Worm (Caenorhabditis elegans) whole organism, L1 larva: ENCODE data around the gene mpz-3.

ENCODE experiments used
- C16A3.4 ChIP-seq: fragments of 150-350 bp; optimal IDR thresholded peaks from 2 replicates; lab custom pipeline; 2014; ENCODE audit warnings: missing biosample characterization, missing genetic modification characterization
- Y116A8C.19 ChIP-seq: sonication (generic microtip); optimal IDR thresholded peaks from 2 replicates; lab custom pipeline; 2016; ENCODE audit warnings: missing compliant biosample characterization, missing genetic modification characterization, borderline replicate concordance
- aha-1 ChIP-seq: fragments of 150-350 bp; optimal IDR thresholded peaks from 2 replicates; lab custom pipeline; 2014; ENCODE audit warnings: missing biosample characterization, missing genetic modification characterization
- aly-2 ChIP-seq: fragments of 150-350 bp; optimal IDR thresholded peaks from 2 replicates; lab custom pipeline; 2014; ENCODE audit warnings: missing biosample characterization, missing genetic modification characterization
- ceh-8 ChIP-seq: fragments of 200-800 bp; sonication (Bioruptor generic); optimal IDR thresholded peaks from 2 replicates; lab custom pipeline; 2018; ENCODE audit warnings: mild to moderate bottlenecking, missing genetic modification characterization, moderate library complexity, missing compliant biosample characterization
- ces-1 ChIP-seq: fragments of 150-350 bp; optimal IDR thresholded peaks from 2 replicates; lab custom pipeline; 2014; ENCODE audit warnings: missing biosample characterization, missing genetic modification reagents, missing genetic modification characterization
- efl-1 ChIP-seq, 4 experiments: fragments of 150-350 bp; optimal IDR thresholded peaks in 3 of 4; peaks in 1 of 4; 1 replicate in 1 of 4; 2 replicates in 3 of 4; lab custom pipeline; 2014; ENCODE audit warnings: missing biosample characterization in 2 of 4, missing genetic modification characterization in 2 of 4, missing genetic modification reagents in 2 of 4
- efl-3 ChIP-seq: fragments of 200-800 bp; sonication (Bioruptor generic); optimal IDR thresholded peaks from 2 replicates; lab custom pipeline; 2018; ENCODE audit warnings: mild to moderate bottlenecking, missing genetic modification characterization, missing compliant biosample characterization
- egl-27 ChIP-seq, 2 experiments: fragments of 150-350 bp in 1 of 2; sonication (generic microtip); optimal IDR thresholded peaks; 3 replicates each; lab custom pipeline; 2017 to 2018; ENCODE audit warnings: missing biosample characterization in 2 of 2, missing genetic modification characterization in 2 of 2, missing genetic modification reagents in 2 of 2
- elt-2 ChIP-seq: sonication (generic microtip); optimal IDR thresholded peaks from 2 replicates; lab custom pipeline; 2016; ENCODE audit warnings: missing genetic modification characterization, mild to moderate bottlenecking, inconsistent platforms, missing compliant biosample characterization, missing genetic modification reagents
- fkh-10 ChIP-seq: sonication (generic microtip); optimal IDR thresholded peaks from 2 replicates; lab custom pipeline; 2017; ENCODE audit warnings: missing biosample characterization, missing genetic modification reagents, missing genetic modification characterization
- fkh-4 ChIP-seq: sonication (generic microtip); optimal IDR thresholded peaks from 2 replicates; lab custom pipeline; 2016; ENCODE audit warnings: missing compliant biosample characterization, missing genetic modification characterization, borderline replicate concordance
- fkh-8 ChIP-seq: sonication (generic microtip); optimal IDR thresholded peaks from 2 replicates; lab custom pipeline; 2016; ENCODE audit warnings: mild to moderate bottlenecking, missing genetic modification characterization, missing compliant biosample characterization
- hlh-17 ChIP-seq: fragments of 200-800 bp; sonication (Bioruptor generic); optimal IDR thresholded peaks from 2 replicates; lab custom pipeline; 2018; ENCODE audit warnings: missing genetic modification characterization, mild to moderate bottlenecking, missing compliant biosample characterization, moderate library complexity, borderline replicate concordance
- irx-1 ChIP-seq: sonication (generic microtip); optimal IDR thresholded peaks from 2 replicates; lab custom pipeline; 2016; ENCODE audit warnings: missing genetic modification characterization, missing compliant biosample characterization
- isw-1 ChIP-seq: fragments of 200-800 bp; sonication (Bioruptor generic); IDR thresholded peaks from 2 replicates; pipeline ENCODE4 v1.3.6; 2022; ENCODE audit warnings: missing genetic modification characterization, missing compliant biosample characterization
- jun-1 ChIP-seq: fragments of 150-350 bp; optimal IDR thresholded peaks from 2 replicates; lab custom pipeline; 2014; ENCODE audit warnings: missing biosample characterization, missing genetic modification reagents, missing genetic modification characterization
- lin-14 ChIP-seq: fragments of 200-800 bp; sonication (Bioruptor generic); optimal IDR thresholded peaks from 2 replicates; lab custom pipeline; 2018; ENCODE audit warnings: mild to moderate bottlenecking, missing genetic modification characterization, moderate library complexity, missing compliant biosample characterization
- lin-35 ChIP-seq, 2 experiments: fragments of 150-350 bp; optimal IDR thresholded peaks; 2 replicates each; lab custom pipeline; 2014; ENCODE audit warnings: missing biosample characterization in 2 of 2, missing genetic modification characterization in 2 of 2, missing genetic modification reagents in 2 of 2
- lin-39 ChIP-seq: fragments of 150-350 bp; optimal IDR thresholded peaks from 2 replicates; lab custom pipeline; 2014; ENCODE audit warnings: missing biosample characterization, missing genetic modification reagents, missing genetic modification characterization
- lir-3 ChIP-seq: sonication (generic microtip); optimal IDR thresholded peaks from 2 replicates; lab custom pipeline; 2016; ENCODE audit warnings: mild to moderate bottlenecking, missing genetic modification characterization, moderate library complexity, missing compliant biosample characterization; ENCODE audit not compliant: poor library complexity
- mdl-1 ChIP-seq, 2 experiments: fragments of 150-350 bp; optimal IDR thresholded peaks; 2 replicates each; lab custom pipeline; 2014 to 2017; ENCODE audit warnings: missing biosample characterization in 2 of 2, missing genetic modification characterization in 2 of 2, inconsistent platforms in 1 of 2
- mef-2 ChIP-seq: fragments of 150-350 bp; optimal IDR thresholded peaks from 2 replicates; lab custom pipeline; 2014; ENCODE audit warnings: missing biosample characterization, missing genetic modification characterization
- mep-1 ChIP-seq: fragments of 150-350 bp; optimal IDR thresholded peaks from 2 replicates; lab custom pipeline; 2014; ENCODE audit warnings: missing biosample characterization, missing genetic modification characterization
- nhr-19 ChIP-seq: fragments of 200-800 bp; sonication (Bioruptor generic); conservative IDR thresholded peaks from 2 replicates; pipeline ENCODE4 v1.3.6; 2022; ENCODE audit warnings: missing genetic modification characterization, missing compliant biosample characterization
- nhr-237 ChIP-seq: fragments of 150-350 bp; optimal IDR thresholded peaks from 2 replicates; lab custom pipeline; 2014; ENCODE audit warnings: missing biosample characterization, missing genetic modification characterization
- nhr-28 ChIP-seq: fragments of 150-350 bp; optimal IDR thresholded peaks from 2 replicates; lab custom pipeline; 2014; ENCODE audit warnings: missing biosample characterization, missing genetic modification characterization
- nhr-47 ChIP-seq: sonication (generic microtip); optimal IDR thresholded peaks from 2 replicates; lab custom pipeline; 2016; ENCODE audit warnings: mild to moderate bottlenecking, missing genetic modification characterization, moderate library complexity, missing compliant biosample characterization
- nhr-71 ChIP-seq: sonication (generic microtip); optimal IDR thresholded peaks from 2 replicates; lab custom pipeline; 2016; ENCODE audit warnings: mild to moderate bottlenecking, missing genetic modification characterization, moderate library complexity, missing compliant biosample characterization
- nhr-76 ChIP-seq: sonication (generic microtip); optimal IDR thresholded peaks from 2 replicates; lab custom pipeline; 2017; ENCODE audit warnings: missing biosample characterization, missing genetic modification characterization
- nhr-77 ChIP-seq: fragments of 150-350 bp; optimal IDR thresholded peaks from 2 replicates; lab custom pipeline; 2014; ENCODE audit warnings: missing biosample characterization, missing genetic modification characterization
- nhr-90 ChIP-seq: sonication (generic microtip); optimal IDR thresholded peaks from 2 replicates; lab custom pipeline; 2016; ENCODE audit warnings: mild to moderate bottlenecking, missing genetic modification characterization, missing compliant biosample characterization; ENCODE audit not compliant: poor library complexity
- pax-3 ChIP-seq: fragments of 200-800 bp; sonication (Bioruptor generic); optimal IDR thresholded peaks from 2 replicates; lab custom pipeline; 2018; ENCODE audit warnings: mild to moderate bottlenecking, missing genetic modification characterization, moderate library complexity, missing compliant biosample characterization
- pqm-1 ChIP-seq: sonication (generic microtip); optimal IDR thresholded peaks from 3 replicates; lab custom pipeline; 2017; ENCODE audit warnings: missing biosample characterization, missing genetic modification characterization
- rnt-1 ChIP-seq: sonication (generic microtip); optimal IDR thresholded peaks from 2 replicates; lab custom pipeline; 2016; ENCODE audit warnings: mild to moderate bottlenecking, missing genetic modification characterization, moderate library complexity, missing compliant biosample characterization
- snu-23 ChIP-seq: sonication (generic microtip); optimal IDR thresholded peaks from 2 replicates; lab custom pipeline; 2016; ENCODE audit warnings: missing genetic modification characterization, missing compliant biosample characterization
- sox-4 ChIP-seq: sonication (generic microtip); optimal IDR thresholded peaks from 2 replicates; lab custom pipeline; 2016; ENCODE audit warnings: missing genetic modification characterization, missing compliant biosample characterization
- swsn-7 ChIP-seq: sonication (generic microtip); optimal IDR thresholded peaks from 2 replicates; lab custom pipeline; 2016; ENCODE audit warnings: missing genetic modification characterization, missing compliant biosample characterization
- tbx-2 ChIP-seq: sonication (generic microtip); optimal IDR thresholded peaks from 2 replicates; lab custom pipeline; 2016; ENCODE audit warnings: missing genetic modification characterization, missing compliant biosample characterization
- unc-130 ChIP-seq: fragments of 150-350 bp; optimal IDR thresholded peaks from 2 replicates; lab custom pipeline; 2017; ENCODE audit warnings: missing biosample characterization, missing genetic modification characterization, inconsistent platforms
- unc-62 ChIP-seq: fragments of 150-350 bp; optimal IDR thresholded peaks from 2 replicates; lab custom pipeline; 2014; ENCODE audit warnings: missing biosample characterization, missing genetic modification reagents, missing genetic modification characterization
- unc-98 ChIP-seq: fragments of 200-800 bp; sonication (Bioruptor generic); IDR thresholded peaks from 2 replicates; pipeline ENCODE4 v1.3.6; 2022; ENCODE audit warnings: missing genetic modification characterization, missing compliant biosample characterization
- vab-15 ChIP-seq: sonication (generic microtip); optimal IDR thresholded peaks from 2 replicates; lab custom pipeline; 2017; ENCODE audit warnings: missing genotype, mild to moderate bottlenecking, missing genetic modification characterization, missing compliant biosample characterization
- xbp-1 ChIP-seq: sonication (generic microtip); optimal IDR thresholded peaks from 2 replicates; lab custom pipeline; 2016; ENCODE audit warnings: missing genetic modification characterization, missing compliant biosample characterization
- zag-1 ChIP-seq: fragments of 150-350 bp; optimal IDR thresholded peaks from 2 replicates; lab custom pipeline; 2014; ENCODE audit warnings: missing biosample characterization, missing genetic modification characterization
- ztf-11 ChIP-seq, 2 experiments: sonication (generic microtip); optimal IDR thresholded peaks; 2 replicates each; lab custom pipeline; 2016 to 2017; ENCODE audit warnings: missing genetic modification characterization in 2 of 2, missing biosample characterization in 1 of 2, missing compliant biosample characterization in 1 of 2
- ztf-4 ChIP-seq: fragments of 150-350 bp; optimal IDR thresholded peaks from 2 replicates; lab custom pipeline; 2014; ENCODE audit warnings: missing biosample characterization, missing genetic modification characterization

The mpz-3 gene

ce11 chrII:6588605-6589292 lies 23.6 kb upstream of the mpz-3 start, which contains the start of gene icd-1 (continued):
- TF ChIP-seq ztf-4 (tag; lab: Kevin White, UChicago) (peak; percentile 97), nhr-76 (no peak), fkh-10 (GFP tag; lab: Kevin White, UChicago) (peak; percentile 86), snu-23 (GFP tag; lab: Kevin White, UChicago) (peak; percentile 99), lin-14 (peak; percentile 98), unc-130 (tag; lab: Kevin White, UChicago) (peak; percentile 74), egl-27 (tag; optimal IDR thresholded peaks at IDR 0.05; lab: Kevin White, UChicago) (peak in 1 of 2 experiments; percentile 82), xbp-1 (peak; percentile 94), sox-4 (tag; lab: Kevin White, UChicago) (peak; percentile 44), unc-98 (GFP tag; lab: Robert Waterston, UW) (peak; percentile 82), efl-3 (GFP tag; lab: Kevin White, UChicago) (no peak), aha-1 (peak; percentile 85), pqm-1 (no peak), nhr-71 (tag; lab: Kevin White, UChicago) (peak; percentile 99), mdl-1 (tag; optimal IDR thresholded peaks at IDR 0.05; lab: Kevin White, UChicago) (peak; percentile 45 to 89), C16A3.4 (tag; lab: Kevin White, UChicago) (peak; percentile 92), hlh-17 (no peak), irx-1 (peak; percentile 88), nhr-28 (tag; lab: Kevin White, UChicago) (no peak), lin-39 (tag; lab: Kevin White, UChicago) (peak; percentile 94), nhr-47 (tag; lab: Kevin White, UChicago) (peak; percentile 97), zag-1 (tag; lab: Kevin White, UChicago) (peak; percentile 73), tbx-2 (tag; lab: Kevin White, UChicago) (peak; percentile 97), swsn-7 (peak; percentile 98), nhr-77 (tag; lab: Kevin White, UChicago) (peak; percentile 94), mep-1 (peak; percentile 94), aly-2 (peak; percentile 91), isw-1 (GFP tag; lab: Robert Waterston, UW) (peak; percentile 96), lir-3 (tag; lab: Kevin White, UChicago) (peak; percentile 89), nhr-90 (peak; percentile 94), jun-1 (tag; lab: Kevin White, UChicago) (peak; percentile 94), fkh-8 (tag; lab: Kevin White, UChicago) (peak; percentile 96), unc-62 (GFP tag; lab: Kevin White, UChicago) (no peak)

- TF ChIP-seq lin-35 (GFP tag; optimal IDR thresholded peaks at IDR 0.05; lab: Kevin White, UChicago) = no peak
- TF ChIP-seq rnt-1 (tag; lab: Kevin White, UChicago) = no peak
- peak; percentile 30 for TF ChIP-seq elt-2
- TF ChIP-seq irx-1 = no peak
- TF ChIP-seq Y116A8C.19 (tag; lab: Kevin White, UChicago) = no peak
- no peak for TF ChIP-seq mef-2 (tag; lab: Kevin White, UChicago)
- TF ChIP-seq fkh-10 (GFP tag; lab: Kevin White, UChicago) = no peak
- TF ChIP-seq nhr-28 (tag; lab: Kevin White, UChicago) = no peak
- no peak for TF ChIP-seq zag-1 (tag; lab: Kevin White, UChicago)
- TF ChIP-seq nhr-76 = no peak
- TF ChIP-seq sox-4 (tag; lab: Kevin White, UChicago) = no peak
- TF ChIP-seq aha-1 = no peak
- no peak for TF ChIP-seq nhr-237 (tag; lab: Kevin White, UChicago)
- peak in 1 of 2 experiments; percentile 3 for TF ChIP-seq ztf-11 (tag; optimal IDR thresholded peaks at IDR 0.05; lab: Kevin White, UChicago)
- TF ChIP-seq nhr-19 (GFP tag; lab: Robert Waterston, UW) = no peak
- peak; percentile 32 for TF ChIP-seq snu-23 (GFP tag; lab: Kevin White, UChicago)
- no peak for TF ChIP-seq hlh-17
- no peak for TF ChIP-seq unc-62 (GFP tag; lab: Kevin White, UChicago)
- TF ChIP-seq pax-3 (tag; lab: Kevin White, UChicago) = no peak
- no peak for TF ChIP-seq mep-1
- TF ChIP-seq ceh-8 (GFP tag; lab: Kevin White, UChicago) = no peak
- no peak for TF ChIP-seq lir-3 (tag; lab: Kevin White, UChicago)
- TF ChIP-seq fkh-4 (tag; lab: Kevin White, UChicago) = no peak
- no peak for TF ChIP-seq lin-14
- no peak for TF ChIP-seq vab-15 (tag; lab: Kevin White, UChicago)
- TF ChIP-seq ces-1 (GFP tag; lab: Kevin White, UChicago) = no peak
- no peak for TF ChIP-seq efl-1 (optimal IDR thresholded peaks at IDR 0.05; lab: Kevin White, UChicago)
- no peak for TF ChIP-seq efl-1 (GFP tag; optimal IDR thresholded peaks at IDR 0.05 in 1 of 2; lab: Kevin White, UChicago)
Observed at ce11 chrII:6587264-6587870, 22.2 kb upstream of the mpz-3 start, which contains the start of gene C56C10.7. Gene C56C10.7 (minus strand): TSS chrII:6587575.
